Worm (Caenorhabditis elegans) whole organism, L3 larva: Measurements from ENCODE around the gene F28H6.8.
A peak's percentile ranks its signal among the peaks of the same experiment; 100 is the strongest.

ENCODE experiments used
- ZK546.5 ChIP-seq: sonication (generic microtip); optimal IDR thresholded peaks from 2 replicates; lab custom pipeline; 2017; ENCODE audit warnings: missing biosample characterization, missing genetic modification characterization
- aly-2 ChIP-seq: fragments of 150-350 bp; optimal IDR thresholded peaks from 2 replicates; lab custom pipeline; 2014; ENCODE audit warnings: missing biosample characterization, missing genetic modification characterization
- ama-1 ChIP-seq: fragments of 150-350 bp; optimal IDR thresholded peaks from 2 replicates; lab custom pipeline; 2018
- ceh-28 ChIP-seq: fragments of 150-350 bp; optimal IDR thresholded peaks from 2 replicates; lab custom pipeline; 2014; ENCODE audit warnings: missing biosample characterization, missing genetic modification reagents, missing genetic modification characterization
- ceh-82 ChIP-seq: fragments of 150-350 bp; optimal IDR thresholded peaks from 2 replicates; lab custom pipeline; 2014; ENCODE audit warnings: missing biosample characterization, missing genetic modification characterization
- daf-12 ChIP-seq: fragments of 150-350 bp; optimal IDR thresholded peaks from 2 replicates; lab custom pipeline; 2014; ENCODE audit warnings: missing biosample characterization, missing genetic modification reagents, missing genetic modification characterization
- elt-2 ChIP-seq: sonication (generic microtip); optimal IDR thresholded peaks from 2 replicates; lab custom pipeline; 2016; ENCODE audit warnings: missing genetic modification reagents, mild to moderate bottlenecking, missing genetic modification characterization, missing compliant biosample characterization
- eor-1 ChIP-seq, 2 experiments: fragments of 150-350 bp; optimal IDR thresholded peaks; 2 replicates each; lab custom pipeline; 2014 to 2018; ENCODE audit warnings: missing biosample characterization in 2 of 2, missing genetic modification characterization in 2 of 2
- fkh-10 ChIP-seq: sonication (generic microtip); optimal IDR thresholded peaks from 2 replicates; lab custom pipeline; 2017; ENCODE audit warnings: missing biosample characterization, missing genetic modification reagents, missing genetic modification characterization
- fkh-2 ChIP-seq: fragments of 150-350 bp; optimal IDR thresholded peaks from 2 replicates; lab custom pipeline; 2014; ENCODE audit warnings: missing biosample characterization, missing genetic modification reagents, missing genetic modification characterization
- fos-1 ChIP-seq: fragments of 150-350 bp; optimal IDR thresholded peaks from 2 replicates; lab custom pipeline; 2014; ENCODE audit warnings: missing biosample characterization, missing genetic modification characterization
- hmg-11 ChIP-seq: sonication (generic microtip); optimal IDR thresholded peaks from 2 replicates; lab custom pipeline; 2016; ENCODE audit warnings: missing genetic modification characterization, missing compliant biosample characterization
- lin-15B ChIP-seq: fragments of 150-350 bp; optimal IDR thresholded peaks from 2 replicates; lab custom pipeline; 2014; ENCODE audit warnings: missing biosample characterization, missing genetic modification characterization
- lin-39 ChIP-seq: fragments of 150-350 bp; optimal IDR thresholded peaks from 2 replicates; lab custom pipeline; 2018; ENCODE audit warnings: missing biosample characterization, missing genetic modification reagents, missing genetic modification characterization
- lsy-12 ChIP-seq: sonication (generic microtip); optimal IDR thresholded peaks from 2 replicates; lab custom pipeline; 2016; ENCODE audit warnings: mild to moderate bottlenecking, missing genetic modification characterization, missing compliant biosample characterization
- mdl-1 ChIP-seq: fragments of 150-350 bp; optimal IDR thresholded peaks from 2 replicates; lab custom pipeline; 2014; ENCODE audit warnings: missing biosample characterization, missing genetic modification characterization
- nfya-1 ChIP-seq: sonication (generic microtip); optimal IDR thresholded peaks from 2 replicates; lab custom pipeline; 2017; ENCODE audit warnings: missing genetic modification characterization, mild to moderate bottlenecking, missing compliant biosample characterization, antibody characterized with exemption, moderate library complexity; ENCODE audit not compliant: insufficient read depth
- nhr-11 ChIP-seq: fragments of 150-350 bp; optimal IDR thresholded peaks from 2 replicates; lab custom pipeline; 2014; ENCODE audit warnings: missing biosample characterization, missing genetic modification characterization
- nhr-23 ChIP-seq: fragments of 150-350 bp; optimal IDR thresholded peaks from 2 replicates; lab custom pipeline; 2014; ENCODE audit warnings: missing biosample characterization, missing genetic modification reagents, missing genetic modification characterization
- nhr-237 ChIP-seq: fragments of 150-350 bp; optimal IDR thresholded peaks from 2 replicates; lab custom pipeline; 2014; ENCODE audit warnings: missing biosample characterization, missing genetic modification characterization
- nhr-25 ChIP-seq: sonication (generic microtip); optimal IDR thresholded peaks from 2 replicates; lab custom pipeline; 2017; ENCODE audit warnings: missing biosample characterization, missing genetic modification characterization
- nhr-28 ChIP-seq: fragments of 150-350 bp; optimal IDR thresholded peaks from 2 replicates; lab custom pipeline; 2014; ENCODE audit warnings: missing biosample characterization, missing genetic modification characterization
- nhr-43 ChIP-seq: sonication (generic microtip); optimal IDR thresholded peaks from 2 replicates; lab custom pipeline; 2016; ENCODE audit warnings: mild to moderate bottlenecking, missing genetic modification characterization, missing compliant biosample characterization; ENCODE audit not compliant: poor library complexity, severe bottlenecking
- nhr-67 ChIP-seq: fragments of 150-350 bp; optimal IDR thresholded peaks from 2 replicates; lab custom pipeline; 2014; ENCODE audit warnings: missing biosample characterization, missing genetic modification characterization
- nhr-77 ChIP-seq: fragments of 150-350 bp; optimal IDR thresholded peaks from 2 replicates; lab custom pipeline; 2014; ENCODE audit warnings: missing biosample characterization, missing genetic modification characterization
- pha-4 ChIP-seq: fragments of 150-350 bp; optimal IDR thresholded peaks from 2 replicates; lab custom pipeline; 2014; ENCODE audit warnings: missing biosample characterization, missing genetic modification reagents, missing genetic modification characterization
- pqm-1 ChIP-seq: fragments of 150-350 bp; optimal IDR thresholded peaks from 2 replicates; lab custom pipeline; 2017; ENCODE audit warnings: missing biosample characterization, missing genetic modification characterization, inconsistent platforms
- sea-2 ChIP-seq: fragments of 150-350 bp; sonication (generic microtip); optimal IDR thresholded peaks from 4 replicates; lab custom pipeline; 2014; ENCODE audit warnings: missing biosample characterization, missing genetic modification reagents, missing genetic modification characterization
- unc-62 ChIP-seq: fragments of 150-350 bp; sonication (generic microtip); optimal IDR thresholded peaks from 4 replicates; lab custom pipeline; 2014; ENCODE audit warnings: missing biosample characterization, missing genetic modification reagents, missing genetic modification characterization
- zag-1 ChIP-seq: fragments of 150-350 bp; optimal IDR thresholded peaks from 2 replicates; lab custom pipeline; 2014; ENCODE audit warnings: missing biosample characterization, missing genetic modification characterization
- ztf-11 ChIP-seq: fragments of 150-350 bp; optimal IDR thresholded peaks from 2 replicates; lab custom pipeline; 2014; ENCODE audit warnings: missing biosample characterization, missing genetic modification characterization
- ztf-4 ChIP-seq: fragments of 150-350 bp; optimal IDR thresholded peaks from 2 replicates; lab custom pipeline; 2014; ENCODE audit warnings: missing biosample characterization, missing genetic modification characterization

The F28H6.8 gene

DNA sequence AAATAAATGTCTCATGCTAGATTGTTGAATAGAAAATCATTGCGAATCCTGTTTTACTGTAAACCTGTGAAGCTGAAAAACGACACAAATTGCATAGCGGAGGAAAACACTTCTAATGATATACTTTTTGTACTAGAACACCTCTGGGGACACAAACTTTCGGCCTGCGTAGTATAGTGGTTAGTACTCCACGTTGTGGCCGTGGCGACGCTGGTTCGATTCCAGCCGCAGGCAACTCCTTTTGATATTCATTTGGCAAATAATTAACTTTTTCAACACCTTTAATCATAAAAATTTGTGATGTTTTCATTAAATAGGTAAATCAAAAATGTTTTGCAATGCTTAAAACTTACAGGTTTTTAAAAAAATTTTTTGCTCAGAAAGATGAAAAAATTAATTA, 739 bp upstream of the F28H6.8 start:
- TF ChIP-seq pqm-1 (tag; lab: Kevin White, UChicago) (no peak), sea-2 (GFP tag; lab: Kevin White, UChicago) (no peak), fkh-2 (no peak), elt-2 (tag; lab: Kevin White, UChicago) (no peak)

DNA sequence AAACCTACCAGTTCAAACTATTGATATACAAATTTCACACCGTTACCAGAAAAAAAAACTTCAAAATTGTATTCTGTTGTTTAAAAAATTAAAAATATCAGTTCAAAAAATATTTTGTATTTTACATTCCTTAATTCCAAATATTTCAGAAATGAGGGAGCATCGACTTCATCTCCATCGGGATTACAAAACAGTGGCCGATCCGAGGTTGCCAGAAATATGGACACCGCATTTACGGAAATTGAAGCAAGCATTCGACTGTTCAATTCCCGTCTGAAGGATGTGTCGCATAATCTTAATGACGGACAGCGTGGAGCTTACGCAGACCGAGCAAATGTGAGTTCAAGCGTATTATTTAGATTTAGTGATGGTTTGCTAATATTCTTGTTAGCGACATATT, 1.5 kb downstream of the F28H6.8 start:
- no peak for TF ChIP-seq fos-1 (tag; lab: Kevin White, UChicago)
- no peak for TF ChIP-seq ztf-4 (tag; lab: Kevin White, UChicago)
- no peak for TF ChIP-seq ama-1 (lab: Kevin White, UChicago)
- no peak for TF ChIP-seq unc-62 (GFP tag; lab: Kevin White, UChicago)
- no peak for TF ChIP-seq lin-39
- no peak for TF ChIP-seq nhr-43 (tag; lab: Kevin White, UChicago)
- no peak for TF ChIP-seq zag-1 (tag; lab: Kevin White, UChicago)
- no peak for TF ChIP-seq ceh-28 (tag; lab: Kevin White, UChicago)
- no peak for TF ChIP-seq daf-12 (tag; lab: Kevin White, UChicago)
- TF ChIP-seq ceh-82 (tag; lab: Kevin White, UChicago), result no peak
- no peak for TF ChIP-seq nhr-25 (tag; lab: Kevin White, UChicago)
- TF ChIP-seq ZK546.5 (tag; lab: Kevin White, UChicago), result no peak
- no peak for TF ChIP-seq fkh-2
- no peak for TF ChIP-seq elt-2 (tag; lab: Kevin White, UChicago)
- TF ChIP-seq nfya-1 (tag; lab: Kevin White, UChicago), result no peak
- no peak for TF ChIP-seq nhr-77 (tag; lab: Kevin White, UChicago)

DNA sequence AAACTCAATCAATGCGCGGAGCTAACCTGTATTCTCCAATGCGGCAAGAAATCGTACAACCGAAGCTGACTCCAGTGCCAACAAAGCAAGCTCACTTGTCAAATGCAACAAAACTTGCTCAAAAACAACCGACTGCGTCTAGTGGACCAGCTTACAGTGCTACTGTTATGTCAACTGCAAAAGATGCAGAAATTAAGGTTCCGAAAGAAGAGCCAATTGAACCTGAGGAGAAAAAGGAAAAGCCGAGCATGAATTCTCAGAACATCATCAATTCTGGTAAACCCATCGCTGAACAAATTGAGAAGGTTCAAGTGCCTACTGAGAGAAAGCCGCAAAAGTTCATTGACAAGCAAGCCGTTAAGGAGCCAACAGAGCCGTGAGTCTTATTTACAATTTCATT, 2.7 kb downstream of the F28H6.8 start:
- TF ChIP-seq nhr-23 (tag; lab: Kevin White, UChicago) (no peak), nhr-25 (tag; lab: Kevin White, UChicago) (no peak), nhr-77 (tag; lab: Kevin White, UChicago) (no peak), eor-1 (tag; optimal IDR thresholded peaks at IDR 0.05; lab: Kevin White, UChicago) (no peak), nhr-11 (tag; lab: Kevin White, UChicago) (no peak), fkh-10 (GFP tag; lab: Kevin White, UChicago) (no peak)

DNA sequence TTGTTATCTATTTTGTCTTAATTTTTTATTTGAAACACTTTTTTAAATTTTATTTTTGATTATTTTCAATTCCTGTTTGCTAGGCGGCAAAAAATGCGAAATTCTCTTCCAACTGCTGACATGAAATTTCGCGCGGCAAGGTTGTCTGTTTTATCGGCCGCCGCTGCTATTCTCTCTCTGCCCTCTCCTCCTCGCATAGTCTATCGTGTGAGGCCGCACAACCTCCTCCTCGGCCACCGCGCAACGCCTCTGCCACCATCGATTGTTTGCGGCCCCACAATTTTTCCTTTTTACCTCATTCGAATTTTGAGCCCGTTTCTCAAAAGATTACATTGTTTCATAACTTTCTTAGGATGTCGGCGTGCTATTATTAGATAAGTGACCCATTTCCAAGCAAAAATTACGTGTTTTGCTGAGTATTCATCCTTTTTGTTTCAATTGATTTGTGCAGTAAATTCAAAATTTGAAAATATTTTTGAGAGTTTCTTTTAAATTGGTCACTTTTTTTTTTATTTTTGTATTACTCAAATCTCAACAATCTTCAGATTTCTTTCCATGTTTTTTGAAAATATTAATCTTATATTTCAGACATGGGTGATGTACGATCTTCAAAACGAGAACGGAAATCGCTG, 6.7 kb downstream of the F28H6.8 start, which contains the start of gene F28H6.4:
F28H6.4 (plus strand) TSS at position 582 of the 632 bp plus-strand sequence.
- no peak for TF ChIP-seq ceh-82 (tag; lab: Kevin White, UChicago)
- TF ChIP-seq lin-39, result peak; percentile 3
- TF ChIP-seq nfya-1 (tag; lab: Kevin White, UChicago), result peak; percentile 31
- TF ChIP-seq nhr-11 (tag; lab: Kevin White, UChicago), result no peak
- peak; percentile 43 for TF ChIP-seq hmg-11 (tag; lab: Kevin White, UChicago)
- peak; percentile 3 for TF ChIP-seq elt-2 (tag; lab: Kevin White, UChicago)
- peak; percentile 34 for TF ChIP-seq pha-4
- TF ChIP-seq lin-15B (tag; lab: Kevin White, UChicago), result peak; percentile 16

DNA sequence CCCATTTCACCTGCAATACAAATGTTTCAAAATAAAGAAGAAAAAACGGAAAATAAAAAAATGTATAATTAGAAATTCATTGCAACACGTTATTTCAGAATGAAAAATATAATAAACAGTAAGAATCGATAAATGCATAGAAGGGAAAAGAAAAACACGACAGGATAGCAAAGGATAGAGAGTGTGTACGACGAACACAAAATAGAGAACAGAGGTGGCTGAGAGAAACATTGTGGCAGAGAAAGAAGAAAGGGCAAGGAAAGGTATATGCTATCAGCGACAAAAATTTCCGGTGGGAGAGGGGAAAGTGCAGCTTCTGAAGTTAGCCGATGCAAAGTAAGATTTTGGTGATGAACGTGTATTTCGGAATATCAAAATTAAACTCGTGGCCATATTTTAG, 8.3 kb downstream of the F28H6.8 start, which contains the start of gene F28H6.6:
F28H6.6 (minus strand) TSS at position 10 of the 400 bp plus-strand sequence.
- no peak for TF ChIP-seq unc-62 (GFP tag; lab: Kevin White, UChicago)
- no peak for TF ChIP-seq lsy-12 (tag; lab: Kevin White, UChicago)
- TF ChIP-seq pha-4, result peak; percentile 29
- TF ChIP-seq nhr-67 (tag; lab: Kevin White, UChicago), result no peak
- TF ChIP-seq, all 47 proteins: peak for 1

DNA sequence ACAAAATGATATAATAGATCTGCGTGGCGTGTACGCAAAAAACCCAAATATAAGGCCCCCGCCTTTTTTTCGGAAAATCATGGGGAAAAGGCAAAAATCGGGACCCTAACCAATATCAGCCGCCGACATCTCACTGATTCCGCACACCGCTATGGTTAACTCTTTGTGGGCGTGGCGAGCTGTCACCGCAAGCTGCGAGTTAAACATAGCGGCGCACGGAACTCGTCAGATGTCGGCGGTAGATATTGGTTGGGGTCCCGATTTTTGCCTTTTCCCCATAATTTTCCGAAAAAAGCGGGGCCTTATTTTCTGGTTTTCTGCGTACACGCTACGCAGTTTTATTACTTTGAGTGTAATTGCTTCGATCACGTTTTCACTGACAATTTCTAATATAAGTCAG, 15.4 kb downstream of the F28H6.8 start:
- TF ChIP-seq nhr-237 (tag; lab: Kevin White, UChicago) (no peak), aly-2 (tag; lab: Kevin White, UChicago) (no peak), ceh-82 (tag; lab: Kevin White, UChicago) (no peak), eor-1 (tag; optimal IDR thresholded peaks at IDR 0.05; lab: Kevin White, UChicago) (no peak), mdl-1 (tag; lab: Kevin White, UChicago) (no peak), ztf-4 (tag; lab: Kevin White, UChicago) (no peak), fkh-2 (no peak), nhr-43 (tag; lab: Kevin White, UChicago) (no peak), nhr-28 (tag; lab: Kevin White, UChicago) (no peak), pqm-1 (tag; lab: Kevin White, UChicago) (no peak), pha-4 (no peak), zag-1 (tag; lab: Kevin White, UChicago) (no peak), nhr-67 (tag; lab: Kevin White, UChicago) (no peak), sea-2 (GFP tag; lab: Kevin White, UChicago) (no peak), ztf-11 (tag; lab: Kevin White, UChicago) (no peak), nfya-1 (tag; lab: Kevin White, UChicago) (no peak)
- TF ChIP-seq, all 47 proteins: peak for 0
